Fruit fly (Drosophila melanogaster): ENCODE results near the gene mbo.

mbo gene

dm6 chr3R:12719627-12720343 is 40.9 kb upstream of the mbo start (continued):
- TF ChIP-seq lov (optimal IDR thresholded peaks at IDR 0.05) = no peak
- TF ChIP-seq lov (GFP tag; IDR thresholded peaks at IDR 0.05) = 0 out of 3 replicates have a peak, but pooled peaks have one; percentile 17
- TF ChIP-seq jumu (GFP tag; optimal IDR thresholded peaks at IDR 0.05) = no peak
- TF ChIP-seq Fer3 (tag; optimal IDR thresholded peaks at IDR 0.05) = peak; percentile 42
- peak; percentile 73 for TF ChIP-seq Med (GFP tag)
- TF ChIP-seq hbn (GFP tag; IDR thresholded peaks at IDR 0.05; ENCODE audit: partially characterized antibody) = no peak
- TF ChIP-seq Gsc (GFP tag; IDR thresholded peaks at IDR 0.05) = no peak
- TF ChIP-seq D (optimal IDR thresholded peaks at IDR 0.05) = no peak
- peak; percentile 35 for TF ChIP-seq D (GFP tag; optimal IDR thresholded peaks at IDR 0.05)
- no peak for TF ChIP-seq ems (GFP tag; optimal IDR thresholded peaks at IDR 0.05)
- no peak for TF ChIP-seq CG8944 (GFP tag; optimal IDR thresholded peaks at IDR 0.05)
- TF ChIP-seq CG1792 (GFP tag; optimal IDR thresholded peaks at IDR 0.05) = no peak
- TF ChIP-seq CG14860 (GFP tag; IDR thresholded peaks at IDR 0.05; ENCODE audit: partially characterized antibody) = no peak
- TF ChIP-seq BEAF-32 (GFP tag; optimal IDR thresholded peaks at IDR 0.05) = no peak
- peak; percentile 60 for TF ChIP-seq lbe (GFP tag; optimal IDR thresholded peaks at IDR 0.05)
- no peak for TF ChIP-seq Mes4 (GFP tag; optimal IDR thresholded peaks at IDR 0.05)
- no peak for TF ChIP-seq zfh2 (GFP tag; optimal IDR thresholded peaks at IDR 0.05)
- TF ChIP-seq CG6765 (GFP tag; optimal IDR thresholded peaks at IDR 0.05) = peak; percentile 11
- TF ChIP-seq CG34376 (GFP tag; optimal IDR thresholded peaks at IDR 0.05) = peak; percentile 68
- TF ChIP-seq CG10431 (GFP tag; optimal IDR thresholded peaks at IDR 0.05) = no peak
- TF ChIP-seq CG6791 (GFP tag; IDR thresholded peaks at IDR 0.05; ENCODE audit: partially characterized antibody) = no peak
- peak; percentile 71 for TF ChIP-seq CG3281 (GFP tag; optimal IDR thresholded peaks at IDR 0.05)
- peak; percentile 28 for TF ChIP-seq CG8281 (tag; optimal IDR thresholded peaks at IDR 0.05)
- TF ChIP-seq CG9215 (GFP tag; IDR thresholded peaks at IDR 0.05) = no peak
- no peak for TF ChIP-seq ro (GFP tag; IDR thresholded peaks at IDR 0.05)
- TF ChIP-seq Sry-β (GFP tag; optimal IDR thresholded peaks at IDR 0.05) = no peak
- peak; percentile 17 to 33 for TF ChIP-seq bsh (GFP tag; optimal IDR thresholded peaks at IDR 0.05)
- TF ChIP-seq org-1 (GFP tag; optimal IDR thresholded peaks at IDR 0.05) = peak; percentile 18
- TF ChIP-seq CG3847 (GFP tag; IDR thresholded peaks at IDR 0.05) = no peak
- no peak for TF ChIP-seq Ada2b (GFP tag; IDR thresholded peaks at IDR 0.05)
- TF ChIP-seq Dek (tag; optimal IDR thresholded peaks at IDR 0.05) = peak; percentile 37
- peak; percentile 29 for TF ChIP-seq cwo (GFP tag; optimal IDR thresholded peaks at IDR 0.05)
- no peak for TF ChIP-seq Max (GFP tag; optimal IDR thresholded peaks at IDR 0.05)
- peak; percentile 27; the same call in 1 of the 2 replicates for TF ChIP-seq Scr (GFP tag; IDR thresholded peaks at IDR 0.05; ENCODE audit: partially characterized antibody)
- TF ChIP-seq Fer2 (tag; optimal IDR thresholded peaks at IDR 0.05) = peak; percentile 33
- TF ChIP-seq CG15073 (GFP tag; optimal IDR thresholded peaks at IDR 0.05) = no peak
- peak; percentile 59 for TF ChIP-seq abd-A (tag; optimal IDR thresholded peaks at IDR 0.05)
- peak; percentile 69 for TF ChIP-seq gem (tag; optimal IDR thresholded peaks at IDR 0.05)
- no peak for TF ChIP-seq salm (tag; optimal IDR thresholded peaks at IDR 0.05)
- TF ChIP-seq CG6654 (GFP tag; optimal IDR thresholded peaks at IDR 0.05) = no peak
- no peak for TF ChIP-seq ewg (GFP tag; optimal IDR thresholded peaks at IDR 0.05)
- TF ChIP-seq fd3F (GFP tag; optimal IDR thresholded peaks at IDR 0.05) = no peak
- TF ChIP-seq CG1233 (GFP tag; optimal IDR thresholded peaks at IDR 0.05) = no peak
- peak; percentile 50 for TF ChIP-seq CG13424 (tag; optimal IDR thresholded peaks at IDR 0.05)
- TF ChIP-seq CG42726 (GFP tag; IDR thresholded peaks at IDR 0.05; ENCODE audit: partially characterized antibody) = 0 out of 2 replicates have a peak, but pooled peaks have one; percentile 29
- TF ChIP-seq rib (GFP tag; IDR thresholded peaks at IDR 0.05) = peak; percentile 84; the same call in 1 of the 2 replicates
- TF ChIP-seq ind (GFP tag; optimal IDR thresholded peaks at IDR 0.05) = peak; percentile 8
- no peak for TF ChIP-seq dm (GFP tag; optimal IDR thresholded peaks at IDR 0.05)
- no peak for TF ChIP-seq da (GFP tag; optimal IDR thresholded peaks at IDR 0.05)
